Worm (Caenorhabditis elegans) whole organism, young adult: ENCODE results near the gene set-17.

Experiments used
- B0019.2 ChIP-seq: fragments of 200-800 bp; sonication (Bioruptor generic); conservative IDR thresholded peaks from 2 replicates; pipeline ENCODE4 v1.3.6; 2022; ENCODE audit warnings: missing genetic modification reagents, missing genetic modification characterization, missing compliant biosample characterization
- B0261.1 ChIP-seq: sonication (generic microtip); optimal IDR thresholded peaks from 2 replicates; lab custom pipeline; 2016; ENCODE audit warnings: mild to moderate bottlenecking, missing genetic modification characterization, moderate library complexity, missing compliant biosample characterization
- F22D6.2 ChIP-seq: sonication (generic microtip); optimal IDR thresholded peaks from 2 replicates; lab custom pipeline; 2016; ENCODE audit warnings: mild to moderate bottlenecking, missing genetic modification characterization, missing compliant biosample characterization
- F33H1.4 ChIP-seq: fragments of 200-800 bp; sonication (Bioruptor generic); IDR thresholded peaks from 2 replicates; pipeline ENCODE4 v1.3.6; 2022; ENCODE audit warnings: missing genetic modification reagents, missing genetic modification characterization, missing compliant biosample characterization
- F49E8.2 ChIP-seq: sonication (generic microtip); optimal IDR thresholded peaks from 3 replicates; lab custom pipeline; 2017; ENCODE audit warnings: missing genetic modification characterization, mild to moderate bottlenecking, missing compliant biosample characterization, antibody characterized with exemption, moderate library complexity; ENCODE audit not compliant: insufficient read depth
- F57A8.1 ChIP-seq: fragments of 200-800 bp; sonication (Bioruptor generic); optimal IDR thresholded peaks from 2 replicates; lab custom pipeline; 2018; ENCODE audit warnings: mild to moderate bottlenecking, missing genetic modification characterization, moderate library complexity, missing compliant biosample characterization
- K12H6.12 ChIP-seq: fragments of 200-800 bp; sonication (Bioruptor generic); optimal IDR thresholded peaks from 2 replicates; lab custom pipeline; 2018; ENCODE audit warnings: mild to moderate bottlenecking, missing genetic modification characterization, missing compliant biosample characterization
- Y53G8AR.9 ChIP-seq: fragments of 200-800 bp; sonication (Bioruptor generic); conservative IDR thresholded peaks from 2 replicates; pipeline ENCODE4 v1.3.6; 2022; ENCODE audit warnings: missing genetic modification reagents, missing genetic modification characterization, missing compliant biosample characterization
- Y79H2A.3 ChIP-seq: fragments of 200-800 bp; sonication (Bioruptor generic); conservative IDR thresholded peaks from 2 replicates; pipeline ENCODE4 v1.3.6; 2022; ENCODE audit warnings: missing genetic modification reagents, missing genetic modification characterization, missing compliant biosample characterization
- Y95B8A.8 ChIP-seq: fragments of 200-800 bp; sonication (Bioruptor generic); IDR thresholded peaks from 2 replicates; pipeline ENCODE4 v1.3.6; 2022; ENCODE audit warnings: missing genetic modification reagents, missing genetic modification characterization, missing compliant biosample characterization
- ZK185.1 ChIP-seq: sonication (generic microtip); optimal IDR thresholded peaks from 2 replicates; lab custom pipeline; 2016; ENCODE audit warnings: mild to moderate bottlenecking, missing genetic modification characterization, missing compliant biosample characterization; ENCODE audit not compliant: poor library complexity, severe bottlenecking
- aptf-3 ChIP-seq: fragments of 200-800 bp; sonication (Bioruptor generic); IDR thresholded peaks from 2 replicates; pipeline ENCODE4 v1.3.6; 2022; ENCODE audit warnings: missing genetic modification characterization, missing compliant biosample characterization
- athp-1 ChIP-seq: sonication (generic microtip); optimal IDR thresholded peaks from 2 replicates; lab custom pipeline; 2017; ENCODE audit warnings: mild to moderate bottlenecking, missing genetic modification characterization, missing compliant biosample characterization
- attf-3 ChIP-seq: fragments of 200-800 bp; sonication (Bioruptor generic); conservative IDR thresholded peaks from 2 replicates; pipeline ENCODE4 v1.3.6; 2022; ENCODE audit warnings: missing genetic modification reagents, missing genetic modification characterization, missing compliant biosample characterization
- bed-1 ChIP-seq: fragments of 200-800 bp; sonication (Bioruptor generic); IDR thresholded peaks from 2 replicates; pipeline ENCODE4 v1.3.6; 2022; ENCODE audit warnings: missing genetic modification reagents, missing genetic modification characterization, missing compliant biosample characterization
- ccch-3 ChIP-seq: fragments of 200-800 bp; sonication (Bioruptor generic); optimal IDR thresholded peaks from 2 replicates; lab custom pipeline; 2018; ENCODE audit warnings: mild to moderate bottlenecking, missing genetic modification characterization, missing compliant biosample characterization
- ceh-100 ChIP-seq: fragments of 200-800 bp; sonication (Bioruptor generic); IDR thresholded peaks from 2 replicates; pipeline ENCODE4 v1.3.6; 2022; ENCODE audit warnings: missing genetic modification reagents, missing genetic modification characterization, missing compliant biosample characterization
- ceh-27 ChIP-seq: fragments of 200-800 bp; sonication (Bioruptor generic); optimal IDR thresholded peaks from 2 replicates; lab custom pipeline; 2018; ENCODE audit warnings: mild to moderate bottlenecking, missing genetic modification characterization, moderate library complexity, missing compliant biosample characterization
- ceh-58 ChIP-seq: fragments of 200-800 bp; sonication (Bioruptor generic); IDR thresholded peaks from 2 replicates; pipeline ENCODE4 v1.3.6; 2022; ENCODE audit warnings: missing genetic modification characterization, missing compliant biosample characterization
- ceh-79 ChIP-seq: sonication (generic microtip); optimal IDR thresholded peaks from 2 replicates; lab custom pipeline; 2017; ENCODE audit warnings: mild to moderate bottlenecking, missing genetic modification characterization, missing compliant biosample characterization
- ceh-91 ChIP-seq: fragments of 200-800 bp; sonication (Bioruptor generic); IDR thresholded peaks from 2 replicates; pipeline ENCODE4 v1.3.6; 2022; ENCODE audit warnings: missing genetic modification reagents, missing genetic modification characterization, missing compliant biosample characterization
- chd-7 ChIP-seq: sonication (generic microtip); optimal IDR thresholded peaks from 2 replicates; lab custom pipeline; 2016; ENCODE audit warnings: mild to moderate bottlenecking, missing genetic modification characterization, moderate library complexity, missing compliant biosample characterization
- dox-1 ChIP-seq: fragments of 200-800 bp; sonication (Bioruptor generic); IDR thresholded peaks from 2 replicates; pipeline ENCODE4 v1.3.6; 2022; ENCODE audit warnings: missing genetic modification reagents, missing genetic modification characterization, missing compliant biosample characterization
- dpff-1 ChIP-seq: sonication (generic microtip); optimal IDR thresholded peaks from 2 replicates; lab custom pipeline; 2017; ENCODE audit warnings: mild to moderate bottlenecking, missing genetic modification characterization, missing compliant biosample characterization
- egl-18 ChIP-seq: fragments of 200-800 bp; sonication (Bioruptor generic); IDR thresholded peaks from 2 replicates; pipeline ENCODE4 v1.3.6; 2022; ENCODE audit warnings: missing genetic modification reagents, missing genetic modification characterization, missing compliant biosample characterization
- ekl-4 ChIP-seq: fragments of 200-800 bp; sonication (Bioruptor generic); IDR thresholded peaks from 2 replicates; pipeline ENCODE4 v1.3.6; 2022; ENCODE audit warnings: missing genetic modification reagents, missing genetic modification characterization, missing compliant biosample characterization
- ets-4 ChIP-seq: fragments of 200-800 bp; sonication (Bioruptor generic); optimal IDR thresholded peaks from 2 replicates; lab custom pipeline; 2018; ENCODE audit warnings: mild to moderate bottlenecking, missing genetic modification characterization, missing compliant biosample characterization
- fkh-3 ChIP-seq: sonication (generic microtip); optimal IDR thresholded peaks from 2 replicates; lab custom pipeline; 2016; ENCODE audit warnings: mild to moderate bottlenecking, missing genetic modification characterization, missing compliant biosample characterization
- hlh-12 ChIP-seq: sonication (generic microtip); optimal IDR thresholded peaks from 2 replicates; lab custom pipeline; 2016; ENCODE audit warnings: missing genetic modification characterization, missing compliant biosample characterization
- hmg-1.2 ChIP-seq: fragments of 200-800 bp; sonication (Bioruptor generic); IDR thresholded peaks from 2 replicates; pipeline ENCODE4 v1.3.6; 2022; ENCODE audit warnings: missing genetic modification reagents, missing genetic modification characterization, missing compliant biosample characterization
- hmg-20 ChIP-seq: fragments of 200-800 bp; sonication (Bioruptor generic); IDR thresholded peaks from 2 replicates; pipeline ENCODE4 v1.3.6; 2022; ENCODE audit warnings: missing genetic modification reagents, missing genetic modification characterization, missing compliant biosample characterization
- lag-1 ChIP-seq: fragments of 200-800 bp; sonication (Bioruptor generic); IDR thresholded peaks from 2 replicates; pipeline ENCODE4 v1.3.6; 2022; ENCODE audit warnings: missing genetic modification reagents, missing genetic modification characterization, missing compliant biosample characterization
- let-526 ChIP-seq: fragments of 200-800 bp; sonication (Bioruptor generic); IDR thresholded peaks from 2 replicates; pipeline ENCODE4 v1.3.6; 2022; ENCODE audit warnings: missing genetic modification reagents, missing genetic modification characterization, missing compliant biosample characterization
- lin-26 ChIP-seq: fragments of 200-800 bp; sonication (Bioruptor generic); IDR thresholded peaks from 2 replicates; pipeline ENCODE4 v1.3.6; 2022; ENCODE audit warnings: missing genetic modification reagents, missing genetic modification characterization, missing compliant biosample characterization
- lin-35 ChIP-seq, 3 experiments: fragments of 150-350 bp in 2 of 3; sonication (generic microtip) in 1 of 3; optimal IDR thresholded peaks; 2 replicates each; lab custom pipeline; 2014 to 2018; ENCODE audit warnings: missing biosample characterization in 3 of 3, missing genetic modification characterization in 3 of 3, missing genetic modification reagents in 3 of 3
- lin-54 ChIP-seq: fragments of 200-800 bp; sonication (Bioruptor generic); optimal IDR thresholded peaks from 2 replicates; lab custom pipeline; 2018; ENCODE audit warnings: mild to moderate bottlenecking, missing genetic modification characterization, missing compliant biosample characterization
- madf-8 ChIP-seq: fragments of 200-800 bp; sonication (Bioruptor generic); conservative IDR thresholded peaks from 2 replicates; pipeline ENCODE4 v1.3.6; 2022; ENCODE audit warnings: missing genetic modification reagents, missing genetic modification characterization, missing compliant biosample characterization
- nfyb-1 ChIP-seq: fragments of 200-800 bp; sonication (Bioruptor generic); IDR thresholded peaks from 2 replicates; pipeline ENCODE4 v1.3.6; 2022; ENCODE audit warnings: missing genetic modification reagents, missing genetic modification characterization, missing compliant biosample characterization
- nhr-120 ChIP-seq: fragments of 200-800 bp; sonication (Bioruptor generic); IDR thresholded peaks from 2 replicates; pipeline ENCODE4 v1.3.6; 2022; ENCODE audit warnings: missing genetic modification characterization, missing compliant biosample characterization
- sdz-38 ChIP-seq: sonication (generic microtip); optimal IDR thresholded peaks from 2 replicates; lab custom pipeline; 2016; ENCODE audit warnings: missing genotype, missing genetic modification characterization, missing compliant biosample characterization
- snpc-1.1 ChIP-seq: sonication (generic microtip); optimal IDR thresholded peaks from 2 replicates; lab custom pipeline; 2017; ENCODE audit warnings: missing genetic modification characterization, mild to moderate bottlenecking, missing compliant biosample characterization, antibody characterized with exemption, moderate library complexity, missing genotype, missing genetic modification reagents; ENCODE audit not compliant: insufficient read depth
- snpc-3.4 ChIP-seq: sonication (generic microtip); optimal IDR thresholded peaks from 2 replicates; lab custom pipeline; 2017; ENCODE audit warnings: missing genetic modification characterization, mild to moderate bottlenecking, missing compliant biosample characterization, antibody characterized with exemption, moderate library complexity, missing genotype, missing genetic modification reagents
- somi-1 ChIP-seq: fragments of 200-800 bp; sonication (Bioruptor generic); optimal IDR thresholded peaks from 2 replicates; lab custom pipeline; 2018; ENCODE audit warnings: mild to moderate bottlenecking, missing genetic modification characterization, missing compliant biosample characterization
- tbp1 ChIP-seq: fragments of 200-800 bp; sonication (Bioruptor generic); optimal IDR thresholded peaks from 2 replicates; lab custom pipeline; 2018; ENCODE audit warnings: mild to moderate bottlenecking, missing genetic modification characterization, missing compliant biosample characterization
- tbx-9 ChIP-seq: sonication (generic microtip); optimal IDR thresholded peaks from 2 replicates; lab custom pipeline; 2016; ENCODE audit warnings: borderline replicate concordance, missing genetic modification characterization, inconsistent platforms, missing compliant biosample characterization
- unc-62 ChIP-seq: fragments of 150-350 bp; optimal IDR thresholded peaks from 2 replicates; lab custom pipeline; 2014; ENCODE audit warnings: missing biosample characterization, missing genetic modification reagents, missing genetic modification characterization
- ztf-18 ChIP-seq: sonication (generic microtip); optimal IDR thresholded peaks from 2 replicates; lab custom pipeline; 2016; ENCODE audit warnings: missing genotype, mild to moderate bottlenecking, missing genetic modification characterization, missing compliant biosample characterization
- ztf-28 ChIP-seq: fragments of 200-800 bp; sonication (Bioruptor generic); IDR thresholded peaks from 2 replicates; pipeline ENCODE4 v1.3.6; 2022; ENCODE audit warnings: missing genetic modification reagents, missing genetic modification characterization, missing compliant biosample characterization
- ztf-6 ChIP-seq: fragments of 200-800 bp; sonication (Bioruptor generic); IDR thresholded peaks from 2 replicates; pipeline ENCODE4 v1.3.6; 2022; ENCODE audit warnings: missing genetic modification reagents, missing genetic modification characterization, missing compliant biosample characterization

set-17 gene

ce11 chrII:8930763-8931162, 9.5 kb downstream of the set-17 start, which contains the start of gene enol-1 (continued):
- TF ChIP-seq fkh-3 (no peak), nhr-120 (no peak), ceh-100 (no peak), tbx-9 (no peak), sdz-38 (tag; lab: Kevin White, UChicago) (no peak), ekl-4 (GFP tag; lab: Robert Waterston, UW) (no peak), hmg-1.2 (GFP tag; lab: Robert Waterston, UW) (no peak), snpc-1.1 (no peak), dox-1 (GFP tag; lab: Robert Waterston, UW) (no peak), Y79H2A.3 (no peak), ZK185.1 (tag; lab: Kevin White, UChicago) (no peak), lin-54 (GFP tag; lab: Kevin White, UChicago) (peak; percentile 15), tbp1 (GFP tag; lab: Kevin White, UChicago) (no peak), ceh-91 (peak; percentile 70), B0019.2 (GFP tag; lab: Robert Waterston, UW) (no peak), F57A8.1 (GFP tag; lab: Kevin White, UChicago) (no peak), egl-18 (GFP tag; lab: Robert Waterston, UW) (no peak), madf-8 (GFP tag; lab: Robert Waterston, UW) (peak; percentile 85), ets-4 (GFP tag; lab: Kevin White, UChicago) (no peak), hmg-20 (GFP tag; lab: Robert Waterston, UW) (no peak), hlh-12 (tag; lab: Kevin White, UChicago) (no peak), nfyb-1 (GFP tag; lab: Robert Waterston, UW) (no peak), unc-62 (GFP tag; lab: Kevin White, UChicago) (no peak), chd-7 (no peak), ceh-58 (GFP tag; lab: Robert Waterston, UW) (no peak), athp-1 (tag; lab: Kevin White, UChicago) (peak; percentile 5), Y53G8AR.9 (GFP tag; lab: Robert Waterston, UW) (no peak), aptf-3 (no peak), K12H6.12 (tag; lab: Kevin White, UChicago) (no peak), snpc-3.4 (tag; lab: Kevin White, UChicago) (peak; percentile 59), attf-3 (GFP tag; lab: Robert Waterston, UW) (no peak), F33H1.4 (GFP tag; lab: Robert Waterston, UW) (peak; percentile 50), ceh-79 (tag; lab: Kevin White, UChicago) (no peak)
- TF ChIP-seq, all 124 proteins: peak for 22

ce11 chrII:8929771-8930170, 10.5 kb downstream of the set-17 start, which contains the start of gene mrpl-50:
Gene mrpl-50 (plus strand): TSS chrII:8929841.
- TF ChIP-seq B0261.1 (tag; lab: Kevin White, UChicago) (no peak), F49E8.2 (tag; lab: Kevin White, UChicago) (no peak), F57A8.1 (GFP tag; lab: Kevin White, UChicago) (no peak), dpff-1 (tag; lab: Kevin White, UChicago) (peak; percentile 20), ztf-28 (GFP tag; lab: Robert Waterston, UW) (no peak), lin-35 (GFP tag; optimal IDR thresholded peaks at IDR 0.05; lab: Kevin White, UChicago) (no peak), ets-4 (GFP tag; lab: Kevin White, UChicago) (no peak), bed-1 (GFP tag; lab: Robert Waterston, UW) (no peak), hmg-20 (GFP tag; lab: Robert Waterston, UW) (no peak), aptf-3 (no peak), ztf-6 (no peak), let-526 (GFP tag; lab: Robert Waterston, UW) (no peak), tbp1 (GFP tag; lab: Kevin White, UChicago) (no peak), somi-1 (GFP tag; lab: Kevin White, UChicago) (no peak), ceh-79 (tag; lab: Kevin White, UChicago) (no peak), ceh-27 (GFP tag; lab: Kevin White, UChicago) (no peak), lag-1 (no peak), Y95B8A.8 (no peak), athp-1 (tag; lab: Kevin White, UChicago) (no peak), F22D6.2 (tag; lab: Kevin White, UChicago) (no peak), ccch-3 (GFP tag; lab: Kevin White, UChicago) (no peak), lin-26 (GFP tag; lab: Robert Waterston, UW) (no peak), dox-1 (GFP tag; lab: Robert Waterston, UW) (no peak), ztf-18 (tag; lab: Kevin White, UChicago) (no peak)
